Worm (Caenorhabditis elegans): Measurements from ENCODE around the gene nlp-78.

ce11 chrII:9156277-9156676 is 20.3 kb downstream of the nlp-78 start:
- TF ChIP-seq ceh-28 (tag; optimal IDR thresholded peaks at IDR 0.05) (no peak), lin-15B (tag; optimal IDR thresholded peaks at IDR 0.05) (no peak), fkh-10 (GFP tag; optimal IDR thresholded peaks at IDR 0.05) (no peak), zag-1 (tag; optimal IDR thresholded peaks at IDR 0.05) (no peak), egl-27 (tag; optimal IDR thresholded peaks at IDR 0.05) (no peak), jun-1 (tag; optimal IDR thresholded peaks at IDR 0.05) (no peak), unc-62 (GFP tag; optimal IDR thresholded peaks at IDR 0.05) (no peak), nhr-11 (tag; optimal IDR thresholded peaks at IDR 0.05) (no peak), elt-2 (tag; optimal IDR thresholded peaks at IDR 0.05) (peak; percentile 29), R02D3.7 (tag; optimal IDR thresholded peaks at IDR 0.05) (no peak), mdl-1 (tag; optimal IDR thresholded peaks at IDR 0.05) (no peak), elt-3 (tag; optimal IDR thresholded peaks at IDR 0.05) (no peak), pqm-1 (tag; optimal IDR thresholded peaks at IDR 0.05) (no peak), nfya-1 (tag; optimal IDR thresholded peaks at IDR 0.05; ENCODE audit: insufficient read depth) (no peak)
